Worm (Caenorhabditis elegans) whole organism, early embryonic: Measurements from ENCODE around the gene C07B5.4.

Source experiments
- B0310.2 ChIP-seq: sonication (generic microtip); optimal IDR thresholded peaks from 2 replicates; lab custom pipeline; 2016; ENCODE audit warnings: mild to moderate bottlenecking, missing genetic modification characterization, missing compliant biosample characterization
- F13C5.2 ChIP-seq: sonication (generic microtip); optimal IDR thresholded peaks from 2 replicates; lab custom pipeline; 2017; ENCODE audit warnings: mild to moderate bottlenecking, missing genetic modification characterization, inconsistent platforms, missing compliant biosample characterization
- aly-1 ChIP-seq: sonication (generic microtip); optimal IDR thresholded peaks from 2 replicates; lab custom pipeline; 2016; ENCODE audit warnings: missing genetic modification characterization, missing compliant biosample characterization
- ama-1 ChIP-seq: fragments of 150-350 bp; optimal IDR thresholded peaks from 2 replicates; lab custom pipeline; 2014
- ceh-13 ChIP-seq: fragments of 200-800 bp; sonication (Bioruptor generic); optimal IDR thresholded peaks from 2 replicates; lab custom pipeline; 2018; ENCODE audit warnings: mild to moderate bottlenecking, missing genetic modification characterization, missing compliant biosample characterization
- ceh-36 ChIP-seq: sonication (generic microtip); optimal IDR thresholded peaks from 2 replicates; lab custom pipeline; 2016; ENCODE audit warnings: missing genetic modification characterization, inconsistent platforms, missing compliant biosample characterization
- ets-7 ChIP-seq: sonication (generic microtip); optimal IDR thresholded peaks from 2 replicates; lab custom pipeline; 2016; ENCODE audit warnings: missing genotype, missing genetic modification characterization, missing compliant biosample characterization
- flt-1 ChIP-seq: fragments of 200-800 bp; sonication (Bioruptor generic); IDR thresholded peaks from 2 replicates; pipeline ENCODE4 v1.3.6; 2022; ENCODE audit warnings: missing genetic modification characterization, missing compliant biosample characterization
- hmbx-1 ChIP-seq: sonication (generic microtip); optimal IDR thresholded peaks from 2 replicates; lab custom pipeline; 2016; ENCODE audit warnings: mild to moderate bottlenecking, missing genetic modification characterization, missing compliant biosample characterization
- hmg-4 ChIP-seq: fragments of 200-800 bp; sonication (Bioruptor generic); optimal IDR thresholded peaks from 2 replicates; lab custom pipeline; 2018; ENCODE audit warnings: mild to moderate bottlenecking, missing genetic modification characterization, missing compliant biosample characterization
- hnd-1 ChIP-seq: sonication (generic microtip); optimal IDR thresholded peaks from 2 replicates; lab custom pipeline; 2016; ENCODE audit warnings: missing genetic modification characterization, missing compliant biosample characterization
- pes-1 ChIP-seq: fragments of 200-800 bp; sonication (Bioruptor generic); IDR thresholded peaks from 2 replicates; pipeline ENCODE4 v1.3.6; 2022; ENCODE audit warnings: missing genetic modification reagents, missing genetic modification characterization, missing compliant biosample characterization
- scrt-1 ChIP-seq: fragments of 200-800 bp; sonication (Bioruptor generic); IDR thresholded peaks from 2 replicates; pipeline ENCODE4 v1.3.6; 2022; ENCODE audit warnings: missing genetic modification characterization, missing compliant biosample characterization
- sea-1 ChIP-seq: fragments of 200-800 bp; sonication (Bioruptor generic); conservative IDR thresholded peaks from 2 replicates; pipeline ENCODE4 v1.3.6; 2022; ENCODE audit warnings: missing genetic modification characterization, missing compliant biosample characterization
- tbx-11 ChIP-seq: fragments of 200-800 bp; sonication (Bioruptor generic); IDR thresholded peaks from 2 replicates; pipeline ENCODE4 v1.3.6; 2022; ENCODE audit warnings: missing genetic modification characterization, missing compliant biosample characterization
- tbx-37 ChIP-seq: fragments of 200-800 bp; sonication (Bioruptor generic); conservative IDR thresholded peaks from 2 replicates; pipeline ENCODE4 v1.3.6; 2022; ENCODE audit warnings: missing genetic modification reagents, missing genetic modification characterization, missing compliant biosample characterization
- tra-4 ChIP-seq: sonication (generic microtip); optimal IDR thresholded peaks from 2 replicates; lab custom pipeline; 2017; ENCODE audit warnings: missing genetic modification characterization, missing compliant biosample characterization

The C07B5.4 gene

DNA sequence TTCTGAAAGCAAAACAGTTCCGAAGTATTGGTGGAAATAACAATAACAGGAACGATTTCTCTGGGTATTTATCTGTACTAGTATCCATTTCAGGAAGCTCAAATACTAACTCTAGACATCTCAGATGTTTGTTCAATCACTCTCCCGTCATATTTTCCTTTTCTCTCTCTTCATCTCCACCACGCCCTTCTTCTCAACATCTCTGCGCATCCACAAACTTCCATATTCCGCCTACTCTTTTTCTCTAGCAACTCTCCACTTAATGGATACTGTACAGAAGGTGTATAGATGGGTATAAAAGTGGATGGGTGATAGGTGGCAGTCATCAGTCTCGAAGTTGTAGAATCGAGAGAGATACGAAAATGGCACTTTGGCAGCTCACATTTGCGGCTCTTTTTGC lies 54.9 kb downstream of the C07B5.4 start, which contains the start of gene gpx-5:
TSS of gene gpx-5 (plus strand) at position 336 of the 400 bp plus-strand sequence.
- TF ChIP-seq flt-1 (GFP tag; lab: Robert Waterston, UW) (no peak), hmg-4 (GFP tag; lab: Kevin White, UChicago) (no peak), sea-1 (GFP tag; lab: Robert Waterston, UW) (no peak), pes-1 (no peak), aly-1 (no peak), F13C5.2 (no peak), tbx-11 (GFP tag; lab: Robert Waterston, UW) (no peak), B0310.2 (no peak), tra-4 (tag; lab: Kevin White, UChicago) (no peak), ceh-36 (tag; lab: Kevin White, UChicago) (no peak), ama-1 (no peak), tbx-37 (GFP tag; lab: Robert Waterston, UW) (no peak), ets-7 (no peak), hnd-1 (tag; lab: Kevin White, UChicago) (no peak), ceh-13 (GFP tag; lab: Kevin White, UChicago) (no peak), hmbx-1 (no peak), scrt-1 (GFP tag; lab: Robert Waterston, UW) (no peak)

- TF ChIP-seq ceh-13 (GFP tag; lab: Kevin White, UChicago) (no peak), sea-1 (GFP tag; lab: Robert Waterston, UW) (no peak), hmg-4 (GFP tag; lab: Kevin White, UChicago) (no peak), tbx-37 (GFP tag; lab: Robert Waterston, UW) (no peak), ama-1 (no peak), B0310.2 (no peak), flt-1 (GFP tag; lab: Robert Waterston, UW) (no peak), hnd-1 (tag; lab: Kevin White, UChicago) (no peak), F13C5.2 (no peak), ets-7 (no peak), tbx-11 (GFP tag; lab: Robert Waterston, UW) (no peak), hmbx-1 (no peak)
These were observed 56.2 kb downstream of the C07B5.4 start for ce11 chrX:9585584-9586166.
